Worm (Caenorhabditis elegans): Measurements from ENCODE around the gene tsp-10.

- TF ChIP-seq syd-9 (tag; optimal IDR thresholded peaks at IDR 0.05) (no peak), unc-55 (GFP tag; optimal IDR thresholded peaks at IDR 0.05) (no peak), odd-2 (tag; optimal IDR thresholded peaks at IDR 0.05) (no peak), sox-2 (GFP tag; IDR thresholded peaks at IDR 0.05) (no peak), ahr-1 (tag; optimal IDR thresholded peaks at IDR 0.05) (no peak), eyg-1 (tag; optimal IDR thresholded peaks at IDR 0.05) (no peak), ceh-6 (GFP tag; optimal IDR thresholded peaks at IDR 0.05) (no peak), dve-1 (tag; optimal IDR thresholded peaks at IDR 0.05) (no peak), C08G9.2 (tag; optimal IDR thresholded peaks at IDR 0.05) (no peak), nhr-232 (tag; optimal IDR thresholded peaks at IDR 0.05) (no peak), gmeb-2 (tag; optimal IDR thresholded peaks at IDR 0.05) (no peak), ama-1 (optimal IDR thresholded peaks at IDR 0.05) (no peak), tbx-2 (tag; optimal IDR thresholded peaks at IDR 0.05) (no peak), pha-4 (tag; optimal IDR thresholded peaks at IDR 0.05) (no peak)
These were observed 32.5 kb downstream of the tsp-10 start, which contains the start of gene F41G3.20 for ce11 chrII:6750929-6751328.
